Worm (Caenorhabditis elegans) whole organism, L4 larva: Measurements from ENCODE around the gene mig-21.

Source experiments
- F10B5.3 ChIP-seq: sonication (generic microtip); optimal IDR thresholded peaks from 2 replicates; lab custom pipeline; 2016; ENCODE audit warnings: mild to moderate bottlenecking, missing genetic modification characterization, missing compliant biosample characterization
- F49E8.2 ChIP-seq: sonication (generic microtip); optimal IDR thresholded peaks from 2 replicates; lab custom pipeline; 2016; ENCODE audit warnings: missing compliant biosample characterization, mild to moderate bottlenecking, missing genetic modification characterization, borderline replicate concordance
- T26A8.4 ChIP-seq: fragments of 200-800 bp; sonication (Bioruptor generic); IDR thresholded peaks from 2 replicates; pipeline ENCODE4 v1.3.6; 2022; ENCODE audit warnings: missing genetic modification characterization, missing compliant biosample characterization
- Y105C5A.15 ChIP-seq: fragments of 200-800 bp; sonication (Bioruptor generic); IDR thresholded peaks from 2 replicates; pipeline ENCODE4 v1.3.6; 2022; ENCODE audit warnings: missing genetic modification characterization, missing compliant biosample characterization
- Y5F2A.4 ChIP-seq: fragments of 200-800 bp; sonication (Bioruptor generic); optimal IDR thresholded peaks from 2 replicates; lab custom pipeline; 2018; ENCODE audit warnings: mild to moderate bottlenecking, missing genetic modification characterization, missing compliant biosample characterization
- Y75B8A.6 ChIP-seq: fragments of 200-800 bp; sonication (Bioruptor generic); IDR thresholded peaks from 2 replicates; pipeline ENCODE4 v1.3.6; 2022; ENCODE audit warnings: missing genetic modification reagents, missing genetic modification characterization, missing compliant biosample characterization
- ZK546.5 ChIP-seq, 2 experiments: sonication (generic microtip); optimal IDR thresholded peaks; 2 replicates each; lab custom pipeline; 2017; ENCODE audit warnings: missing biosample characterization in 2 of 2, missing genetic modification characterization in 2 of 2
- aly-2 ChIP-seq: sonication (generic microtip); optimal IDR thresholded peaks from 2 replicates; lab custom pipeline; 2018; ENCODE audit warnings: missing biosample characterization, missing genetic modification characterization
- ama-1 ChIP-seq: fragments of 150-350 bp; optimal IDR thresholded peaks from 2 replicates; lab custom pipeline; 2014; ENCODE audit warnings: inconsistent platforms, mixed read lengths
- attf-4 ChIP-seq: sonication (generic microtip); optimal IDR thresholded peaks from 3 replicates; lab custom pipeline; 2017; ENCODE audit warnings: missing biosample characterization, missing genetic modification characterization
- ceh-28 ChIP-seq: fragments of 150-350 bp; optimal IDR thresholded peaks from 2 replicates; lab custom pipeline; 2014; ENCODE audit warnings: missing biosample characterization, missing genetic modification reagents, missing genetic modification characterization
- ceh-32 ChIP-seq: sonication (generic microtip); optimal IDR thresholded peaks from 2 replicates; lab custom pipeline; 2016; ENCODE audit warnings: mild to moderate bottlenecking, missing genetic modification characterization, missing compliant biosample characterization; ENCODE audit not compliant: poor library complexity
- ceh-62 ChIP-seq: sonication (generic microtip); optimal IDR thresholded peaks from 2 replicates; lab custom pipeline; 2017; ENCODE audit warnings: missing biosample characterization, missing genetic modification characterization
- ctbp-1 ChIP-seq: fragments of 200-800 bp; sonication (Bioruptor generic); IDR thresholded peaks from 2 replicates; pipeline ENCODE4 v1.3.6; 2022; ENCODE audit warnings: missing genetic modification reagents, missing genetic modification characterization, missing compliant biosample characterization
- dmd-6 ChIP-seq: fragments of 200-800 bp; sonication (Bioruptor generic); IDR thresholded peaks from 2 replicates; pipeline ENCODE4 v1.3.6; 2022; ENCODE audit warnings: missing genetic modification reagents, missing genetic modification characterization, missing compliant biosample characterization
- dmd-8 ChIP-seq: fragments of 200-800 bp; sonication (Bioruptor generic); IDR thresholded peaks from 2 replicates; pipeline ENCODE4 v1.3.6; 2022; ENCODE audit warnings: missing genetic modification characterization, missing compliant biosample characterization
- dpl-1 ChIP-seq: fragments of 150-350 bp; optimal IDR thresholded peaks from 2 replicates; lab custom pipeline; 2014; ENCODE audit warnings: missing biosample characterization, missing genetic modification reagents, missing genetic modification characterization
- duxl-1 ChIP-seq: sonication (generic microtip); optimal IDR thresholded peaks from 2 replicates; lab custom pipeline; 2016; ENCODE audit warnings: mild to moderate bottlenecking, missing genetic modification characterization, moderate library complexity, missing compliant biosample characterization; ENCODE audit not compliant: poor library complexity
- egl-43 ChIP-seq: fragments of 200-800 bp; sonication (Bioruptor generic); IDR thresholded peaks from 2 replicates; pipeline ENCODE4 v1.3.6; 2022; ENCODE audit warnings: missing genetic modification reagents, missing genetic modification characterization, missing compliant biosample characterization
- fos-1 ChIP-seq: fragments of 150-350 bp; optimal IDR thresholded peaks from 2 replicates; lab custom pipeline; 2014; ENCODE audit warnings: missing biosample characterization, missing genetic modification characterization
- hlh-30 ChIP-seq: sonication (generic microtip); optimal IDR thresholded peaks from 2 replicates; lab custom pipeline; 2017; ENCODE audit warnings: antibody characterized with exemption, mild to moderate bottlenecking, missing genetic modification characterization, missing compliant biosample characterization; ENCODE audit not compliant: insufficient read depth
- jun-1 ChIP-seq: fragments of 150-350 bp; optimal IDR thresholded peaks from 2 replicates; lab custom pipeline; 2014; ENCODE audit warnings: missing biosample characterization, missing genetic modification reagents, missing genetic modification characterization
- lim-7 ChIP-seq: fragments of 200-800 bp; sonication (Bioruptor generic); IDR thresholded peaks from 2 replicates; pipeline ENCODE4 v1.3.6; 2022; ENCODE audit warnings: missing genetic modification characterization, missing compliant biosample characterization
- lin-15B ChIP-seq: fragments of 150-350 bp; sonication (generic microtip); optimal IDR thresholded peaks from 3 replicates; lab custom pipeline; 2014; ENCODE audit warnings: missing biosample characterization, missing genetic modification characterization
- lin-29 ChIP-seq: fragments of 200-800 bp; sonication (Bioruptor generic); IDR thresholded peaks from 2 replicates; pipeline ENCODE4 v1.3.6; 2022; ENCODE audit warnings: missing genetic modification reagents, missing genetic modification characterization, missing compliant biosample characterization
- lin-38 ChIP-seq: fragments of 200-800 bp; sonication (Bioruptor generic); IDR thresholded peaks from 2 replicates; pipeline ENCODE4 v1.3.6; 2022; ENCODE audit warnings: missing genetic modification reagents, missing genetic modification characterization, missing compliant biosample characterization
- lir-3 ChIP-seq: sonication (generic microtip); optimal IDR thresholded peaks from 2 replicates; lab custom pipeline; 2016; ENCODE audit warnings: mild to moderate bottlenecking, missing genetic modification characterization, missing compliant biosample characterization
- lsy-2 ChIP-seq, 2 experiments: fragments of 150-350 bp in 1 of 2; sonication (generic microtip) in 1 of 2; optimal IDR thresholded peaks; 2 replicates each; lab custom pipeline; 2014 to 2017; ENCODE audit warnings: missing biosample characterization in 2 of 2, missing genetic modification characterization in 2 of 2
- madf-5 ChIP-seq, 2 experiments: fragments of 200-800 bp; sonication (Bioruptor generic); IDR thresholded peaks; 2 replicates each; pipeline ENCODE4 v1.3.6; 2022; ENCODE audit warnings: missing compliant biosample characterization in 2 of 2, missing genetic modification characterization in 2 of 2
- mdl-1 ChIP-seq, 2 experiments: fragments of 150-350 bp in 1 of 2; sonication (generic microtip) in 1 of 2; optimal IDR thresholded peaks; 2 replicates each; lab custom pipeline; 2014 to 2017; ENCODE audit warnings: missing biosample characterization in 2 of 2, missing genetic modification characterization in 2 of 2
- mep-1 ChIP-seq: fragments of 150-350 bp; sonication (generic microtip); optimal IDR thresholded peaks from 3 replicates; lab custom pipeline; 2014; ENCODE audit warnings: missing biosample characterization, missing genetic modification characterization
- mes-2 ChIP-seq: sonication (generic microtip); optimal IDR thresholded peaks from 2 replicates; lab custom pipeline; 2016; ENCODE audit warnings: missing genotype, mild to moderate bottlenecking, missing genetic modification characterization, missing compliant biosample characterization; ENCODE audit not compliant: poor library complexity, severe bottlenecking
- mxl-2 ChIP-seq: fragments of 200-800 bp; sonication (Bioruptor generic); conservative IDR thresholded peaks from 2 replicates; pipeline ENCODE4 v1.3.6; 2022; ENCODE audit warnings: missing genetic modification reagents, missing genetic modification characterization, missing compliant biosample characterization
- mxl-3 ChIP-seq: fragments of 200-800 bp; sonication (Bioruptor generic); optimal IDR thresholded peaks from 2 replicates; lab custom pipeline; 2018; ENCODE audit warnings: mild to moderate bottlenecking, missing genetic modification characterization, missing compliant biosample characterization
- nhr-10 ChIP-seq: fragments of 150-350 bp; optimal IDR thresholded peaks from 2 replicates; lab custom pipeline; 2014; ENCODE audit warnings: missing biosample characterization, missing genetic modification characterization
- nhr-11 ChIP-seq: fragments of 150-350 bp; optimal IDR thresholded peaks from 2 replicates; lab custom pipeline; 2014; ENCODE audit warnings: missing biosample characterization, missing genetic modification characterization
- nhr-111 ChIP-seq: fragments of 200-800 bp; sonication (Bioruptor generic); optimal IDR thresholded peaks from 2 replicates; lab custom pipeline; 2018; ENCODE audit warnings: mild to moderate bottlenecking, missing genetic modification characterization, missing compliant biosample characterization
- nhr-28 ChIP-seq: fragments of 150-350 bp; optimal IDR thresholded peaks from 2 replicates; lab custom pipeline; 2014; ENCODE audit warnings: missing biosample characterization, missing genetic modification characterization
- nhr-77 ChIP-seq: fragments of 150-350 bp; optimal IDR thresholded peaks from 2 replicates; lab custom pipeline; 2014; ENCODE audit warnings: missing biosample characterization, missing genetic modification characterization
- php-3 ChIP-seq: fragments of 200-800 bp; sonication (Bioruptor generic); IDR thresholded peaks from 2 replicates; pipeline ENCODE4 v1.3.6; 2022; ENCODE audit warnings: missing genetic modification reagents, missing genetic modification characterization, missing compliant biosample characterization
- rbr-2 ChIP-seq: sonication (generic microtip); optimal IDR thresholded peaks from 2 replicates; lab custom pipeline; 2016; ENCODE audit warnings: missing genotype, missing genetic modification characterization, missing compliant biosample characterization
- sdz-12 ChIP-seq: fragments of 200-800 bp; sonication (Bioruptor generic); optimal IDR thresholded peaks from 2 replicates; lab custom pipeline; 2018; ENCODE audit warnings: mild to moderate bottlenecking, missing genetic modification characterization, missing compliant biosample characterization
- snpc-4 ChIP-seq: fragments of 150-350 bp; optimal IDR thresholded peaks from 2 replicates; lab custom pipeline; 2014; ENCODE audit warnings: missing biosample characterization, missing genetic modification characterization
- spr-1 ChIP-seq: sonication (generic microtip); optimal IDR thresholded peaks from 2 replicates; lab custom pipeline; 2016; ENCODE audit warnings: mild to moderate bottlenecking, missing genetic modification characterization, missing compliant biosample characterization
- spr-3 ChIP-seq: fragments of 200-800 bp; sonication (Bioruptor generic); optimal IDR thresholded peaks from 2 replicates; lab custom pipeline; 2018; ENCODE audit warnings: mild to moderate bottlenecking, missing genetic modification characterization, missing compliant biosample characterization
- tra-1 ChIP-seq: fragments of 200-800 bp; sonication (Bioruptor generic); IDR thresholded peaks from 2 replicates; pipeline ENCODE4 v1.3.6; 2022; ENCODE audit warnings: missing genetic modification reagents, missing genetic modification characterization, missing compliant biosample characterization
- unc-130 ChIP-seq: sonication (generic microtip); optimal IDR thresholded peaks from 2 replicates; lab custom pipeline; 2016; ENCODE audit warnings: missing genetic modification reagents, missing genetic modification characterization, missing compliant biosample characterization
- unc-39 ChIP-seq: sonication (generic microtip); optimal IDR thresholded peaks from 2 replicates; lab custom pipeline; 2017; ENCODE audit warnings: missing biosample characterization, missing genetic modification characterization
- unc-62 ChIP-seq, 3 experiments: fragments of 150-350 bp in 1 of 3; sonication (generic microtip); optimal IDR thresholded peaks in 2 of 3; peaks in 1 of 3; 1 replicate in 1 of 3; 2 replicates in 2 of 3; lab custom pipeline; 2014 to 2017; ENCODE audit warnings: missing biosample characterization in 3 of 3, missing genetic modification characterization in 3 of 3, missing genetic modification reagents in 3 of 3, missing genotype in 1 of 3
- zip-2 ChIP-seq: fragments of 150-350 bp; optimal IDR thresholded peaks from 2 replicates; lab custom pipeline; 2014; ENCODE audit warnings: missing biosample characterization, missing genetic modification characterization
- ztf-7 ChIP-seq: fragments of 150-350 bp; optimal IDR thresholded peaks from 2 replicates; lab custom pipeline; 2014; ENCODE audit warnings: missing biosample characterization, missing genetic modification characterization

Gene mig-21

DNA sequence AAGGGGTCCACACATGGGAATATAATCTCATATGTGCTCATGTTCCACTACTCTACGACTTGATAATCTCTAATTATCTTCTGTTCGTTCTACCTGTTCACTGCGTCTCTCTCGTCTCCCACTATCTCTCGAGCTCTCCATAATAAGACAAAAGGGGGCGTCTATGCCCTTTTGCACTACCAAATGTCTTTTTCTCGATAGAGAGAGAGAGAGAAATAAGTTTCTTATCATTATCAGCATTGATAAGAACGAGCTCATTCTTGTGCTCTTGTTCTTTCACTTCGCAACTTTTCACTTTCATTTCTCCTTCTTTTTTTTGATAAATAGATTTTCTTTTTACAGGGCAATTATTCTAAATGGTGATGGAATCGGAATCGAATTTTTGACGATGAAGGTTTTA lies 37.7 kb upstream of the mig-21 start (continued):
- no peak for TF ChIP-seq T26A8.4
- TF ChIP-seq ceh-28 (tag; lab: Kevin White, UChicago) = no peak
- TF ChIP-seq mxl-2 (GFP tag; lab: Robert Waterston, UW) = no peak
- no peak for TF ChIP-seq zip-2
- no peak for TF ChIP-seq Y105C5A.15 (GFP tag; lab: Robert Waterston, UW)
- TF ChIP-seq tra-1 = 0 out of 2 replicates have a peak, but pooled peaks have one; percentile 10
- no peak for TF ChIP-seq lin-38 (GFP tag; lab: Robert Waterston, UW)
- no peak for TF ChIP-seq fos-1 (tag; lab: Kevin White, UChicago)
- TF ChIP-seq ztf-7 = peak; percentile 33
- TF ChIP-seq snpc-4 (tag; lab: Kevin White, UChicago) = no peak
- no peak for TF ChIP-seq spr-3 (GFP tag; lab: Kevin White, UChicago)
- TF ChIP-seq nhr-28 (tag; lab: Kevin White, UChicago) = peak; percentile 67
- TF ChIP-seq egl-43 (GFP tag; lab: Robert Waterston, UW) = no peak
- no peak for TF ChIP-seq ctbp-1 (GFP tag; lab: Robert Waterston, UW)
- no peak for TF ChIP-seq unc-39 (tag; lab: Kevin White, UChicago)
- TF ChIP-seq spr-1 (tag; lab: Kevin White, UChicago) = no peak
- TF ChIP-seq unc-130 (GFP tag; lab: Kevin White, UChicago) = no peak
- TF ChIP-seq ZK546.5 (tag; optimal IDR thresholded peaks at IDR 0.05; lab: Kevin White, UChicago) = no peak
- peak; percentile 40 for TF ChIP-seq mes-2 (tag; lab: Kevin White, UChicago)
- no peak for TF ChIP-seq lin-15B
- TF ChIP-seq mep-1 (tag; lab: Kevin White, UChicago) = peak; percentile 18
- TF ChIP-seq nhr-77 (tag; lab: Kevin White, UChicago) = peak; percentile 44

DNA sequence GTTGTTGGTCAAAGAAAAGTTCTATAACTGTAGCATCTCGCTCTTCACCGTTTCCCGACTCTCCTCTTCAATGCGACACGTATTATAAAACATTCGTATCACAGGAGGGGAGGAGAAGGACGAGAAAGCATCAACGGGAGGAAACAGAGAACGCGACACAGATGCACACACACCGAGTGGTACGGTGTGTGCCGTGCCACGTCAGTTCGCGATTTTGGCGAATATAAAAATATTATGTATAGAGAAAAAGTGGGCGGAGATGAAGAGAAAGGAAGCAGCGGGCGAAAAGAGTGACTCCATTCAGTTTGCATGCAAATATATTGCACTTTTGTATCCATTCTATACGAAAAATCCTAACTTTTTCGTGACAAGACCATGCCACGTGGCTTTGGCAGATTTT lies 36.5 kb upstream of the mig-21 start:
- TF ChIP-seq hlh-30 (tag; lab: Kevin White, UChicago) (peak; percentile 29), nhr-111 (GFP tag; lab: Kevin White, UChicago) (no peak), nhr-11 (no peak), unc-62 (GFP tag; optimal IDR thresholded peaks at IDR 0.05 in 1 of 2; lab: Kevin White, UChicago) (peak in 1 of 2 experiments; percentile 62), unc-62 (tag; optimal IDR thresholded peaks at IDR 0.05; lab: Kevin White, UChicago) (no peak), nhr-10 (tag; lab: Kevin White, UChicago) (no peak), F49E8.2 (tag; lab: Kevin White, UChicago) (no peak), attf-4 (no peak), dmd-8 (GFP tag; lab: Robert Waterston, UW) (no peak), Y75B8A.6 (GFP tag; lab: Robert Waterston, UW) (no peak), duxl-1 (peak; percentile 39), ceh-62 (no peak), snpc-4 (tag; lab: Kevin White, UChicago) (no peak), Y5F2A.4 (GFP tag; lab: Kevin White, UChicago) (no peak), dpl-1 (GFP tag; lab: Kevin White, UChicago) (no peak), F10B5.3 (tag; lab: Kevin White, UChicago) (peak; percentile 27), ZK546.5 (tag; optimal IDR thresholded peaks at IDR 0.05; lab: Kevin White, UChicago) (no peak), mxl-3 (GFP tag; lab: Kevin White, UChicago) (peak; percentile 13), aly-2 (tag; lab: Kevin White, UChicago) (no peak), jun-1 (no peak), madf-5 (GFP tag; IDR thresholded peaks at IDR 0.05; lab: Robert Waterston, UW) (no peak), lin-29 (GFP tag; lab: Robert Waterston, UW) (no peak), mep-1 (tag; lab: Kevin White, UChicago) (peak; percentile 31), php-3 (GFP tag; lab: Robert Waterston, UW) (0 out of 2 replicates have a peak, but pooled peaks have one; percentile 20), lsy-2 (tag; optimal IDR thresholded peaks at IDR 0.05; lab: Kevin White, UChicago) (peak in 1 of 2 experiments; percentile 9), sdz-12 (GFP tag; lab: Kevin White, UChicago) (no peak), ama-1 (lab: Kevin White, UChicago) (peak; percentile 38), dmd-6 (GFP tag; lab: Robert Waterston, UW) (0 out of 2 replicates have a peak, but pooled peaks have one; percentile 14), rbr-2 (no peak), lir-3 (tag; lab: Kevin White, UChicago) (no peak), zip-2 (no peak), lim-7 (no peak), mdl-1 (tag; optimal IDR thresholded peaks at IDR 0.05; lab: Kevin White, UChicago) (no peak), ceh-32 (no peak)
